Worm (Caenorhabditis elegans): ENCODE data around the gene F41C3.11.
A peak's percentile ranks its signal among the peaks of the same experiment; 100 is the strongest.

The F41C3.11 gene

DNA sequence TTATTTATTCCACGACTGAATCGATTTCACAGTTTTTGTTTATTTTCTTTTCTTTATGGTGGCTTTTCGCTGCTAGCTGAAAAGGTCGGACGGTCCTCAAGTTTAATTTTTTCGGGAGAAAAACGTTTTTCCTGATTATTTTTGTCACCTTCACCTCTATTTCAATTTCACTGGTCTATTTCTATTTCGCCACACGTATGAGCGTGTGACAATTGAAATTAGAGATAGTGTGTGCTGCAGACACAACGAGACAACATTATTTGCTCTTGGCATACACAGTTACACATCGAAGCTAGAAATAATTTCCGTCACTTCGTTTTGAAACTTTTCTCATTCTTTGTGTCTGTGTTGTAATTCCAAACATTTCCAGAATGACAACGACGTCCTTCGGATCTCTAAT is 18.1 kb downstream of the F41C3.11 start, which contains the start of gene F41C3.8 (continued):
- no peak for TF ChIP-seq unc-62 (GFP tag; optimal IDR thresholded peaks at IDR 0.05 in 1 of 2)
- TF ChIP-seq unc-62 (tag; optimal IDR thresholded peaks at IDR 0.05): no peak
- TF ChIP-seq egl-43 (GFP tag; IDR thresholded peaks at IDR 0.05): no peak
- TF ChIP-seq fos-1 (tag; optimal IDR thresholded peaks at IDR 0.05): no peak
- peak; percentile 42; the same call in 1 of the 2 replicates for TF ChIP-seq dmd-6 (GFP tag; IDR thresholded peaks at IDR 0.05)
- TF ChIP-seq ceh-20 (GFP tag; IDR thresholded peaks at IDR 0.05): no peak
- TF ChIP-seq lin-39 (tag; optimal IDR thresholded peaks at IDR 0.05): no peak
- TF ChIP-seq hlh-11 (tag; optimal IDR thresholded peaks at IDR 0.05): peak; percentile 20
- TF ChIP-seq lir-3 (tag; optimal IDR thresholded peaks at IDR 0.05): no peak
- peak; percentile 75 for TF ChIP-seq pqm-1 (tag; optimal IDR thresholded peaks at IDR 0.05)
- TF ChIP-seq dve-1 (tag; optimal IDR thresholded peaks at IDR 0.05; ENCODE audit: insufficient read depth): peak; percentile 13
- TF ChIP-seq nhr-28 (tag; optimal IDR thresholded peaks at IDR 0.05): peak; percentile 80
- no peak for TF ChIP-seq pha-4 (GFP tag; IDR thresholded peaks at IDR 0.05)
- no peak for TF ChIP-seq pha-4 (tag; optimal IDR thresholded peaks at IDR 0.05)
- no peak for TF ChIP-seq ceh-62 (tag; optimal IDR thresholded peaks at IDR 0.05)
- no peak for TF ChIP-seq R02D3.7 (tag; optimal IDR thresholded peaks at IDR 0.05)
- no peak for TF ChIP-seq zfp-2 (tag; optimal IDR thresholded peaks at IDR 0.05)
- TF ChIP-seq tag-97 (GFP tag; IDR thresholded peaks at IDR 0.05): no peak

DNA sequence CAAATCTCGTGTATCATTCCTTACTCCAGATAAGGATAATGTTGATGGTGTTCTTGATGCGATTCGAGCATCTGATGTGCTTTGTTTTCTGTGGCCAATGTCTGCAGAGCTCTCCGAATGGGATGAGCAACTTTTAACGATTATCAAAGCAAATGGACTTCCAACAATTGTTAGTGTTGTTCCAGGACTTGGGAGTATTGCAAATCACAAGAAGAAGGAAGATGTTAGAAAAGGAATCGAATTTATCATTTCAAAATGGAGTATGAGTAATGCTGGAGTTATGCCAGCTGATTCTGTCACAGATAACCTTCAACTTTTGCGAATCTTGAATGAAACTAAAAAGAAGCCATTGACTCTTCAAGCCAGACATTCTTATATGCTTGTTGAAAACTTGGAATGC is 22.9 kb downstream of the F41C3.11 start:
- peak in 1 of 2 experiments; percentile 96 for TF ChIP-seq unc-62 (GFP tag; optimal IDR thresholded peaks at IDR 0.05 in 1 of 2)
- TF ChIP-seq unc-62 (tag; optimal IDR thresholded peaks at IDR 0.05): no peak
- no peak for TF ChIP-seq lin-13 (GFP tag; optimal IDR thresholded peaks at IDR 0.05)

DNA sequence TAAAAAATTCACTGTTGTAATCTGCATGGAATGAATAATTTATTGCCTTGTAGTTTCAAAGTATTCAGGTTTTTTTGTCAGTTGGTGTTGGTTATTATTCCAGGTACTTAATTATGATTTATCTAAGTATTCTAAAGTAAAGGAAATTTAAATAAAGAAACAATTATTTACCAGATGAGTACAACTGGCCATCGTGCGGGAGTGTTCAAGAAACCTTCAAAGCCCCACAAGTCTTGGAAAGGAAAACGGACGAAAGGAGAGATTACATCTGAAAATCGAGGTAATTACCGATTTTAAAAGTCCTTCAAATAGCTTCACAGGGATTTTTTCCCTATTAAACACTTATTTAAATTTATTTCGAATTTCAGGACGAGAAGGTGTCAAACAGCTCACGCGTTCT is 23.6 kb downstream of the F41C3.11 start, which contains the start of gene tag-151:
tag-151 (plus strand) TSS at position 158 of the 400 bp plus-strand sequence.
- peak; percentile 77 for TF ChIP-seq nhr-102 (tag; optimal IDR thresholded peaks at IDR 0.05)
- peak; percentile 54 for TF ChIP-seq zip-2 (tag; optimal IDR thresholded peaks at IDR 0.05)
- TF ChIP-seq pqm-1 (tag; optimal IDR thresholded peaks at IDR 0.05): no peak
- no peak for TF ChIP-seq nhr-25 (tag; optimal IDR thresholded peaks at IDR 0.05; ENCODE audit: borderline replicate concordance, insufficient read depth)
- no peak for TF ChIP-seq hif-1 (tag; optimal IDR thresholded peaks at IDR 0.05)
- TF ChIP-seq F10B5.3 (tag; optimal IDR thresholded peaks at IDR 0.05): peak; percentile 54
- TF ChIP-seq lin-39 (tag; optimal IDR thresholded peaks at IDR 0.05): no peak
- peak; percentile 56; the same call in 1 of the 2 replicates for TF ChIP-seq arid-1 (GFP tag; conservative IDR thresholded peaks at IDR 0.05)
- TF ChIP-seq lim-7 (GFP tag; IDR thresholded peaks at IDR 0.05): 0 out of 2 replicates have a peak, but pooled peaks have one; percentile 22
- TF ChIP-seq daf-16 (GFP tag; optimal IDR thresholded peaks at IDR 0.05): peak in 1 of 2 experiments; percentile 54
- no peak for TF ChIP-seq daf-16 (tag; optimal IDR thresholded peaks at IDR 0.05)
- TF ChIP-seq Y48G9A.11 (GFP tag; IDR thresholded peaks at IDR 0.05): peak; percentile 24; the same call in 1 of the 2 replicates
- TF ChIP-seq nhr-10 (tag; optimal IDR thresholded peaks at IDR 0.05): no peak
- TF ChIP-seq lin-29 (GFP tag; IDR thresholded peaks at IDR 0.05): no peak
- TF ChIP-seq nhr-6 (tag; optimal IDR thresholded peaks at IDR 0.05): no peak
- 0 out of 2 replicates have a peak, but pooled peaks have one; percentile 25 for TF ChIP-seq saeg-2 (GFP tag; IDR thresholded peaks at IDR 0.05)
- TF ChIP-seq spr-1 (tag; optimal IDR thresholded peaks at IDR 0.05): peak; percentile 36
- peak; percentile 65 for TF ChIP-seq lin-38 (GFP tag; IDR thresholded peaks at IDR 0.05)
- TF ChIP-seq Y105C5A.15 (GFP tag; IDR thresholded peaks at IDR 0.05): no peak
- no peak for TF ChIP-seq set-16 (GFP tag; IDR thresholded peaks at IDR 0.05)
- TF ChIP-seq nhr-48 (tag; optimal IDR thresholded peaks at IDR 0.05): peak; percentile 16
- TF ChIP-seq tag-97 (GFP tag; IDR thresholded peaks at IDR 0.05): no peak
- peak; percentile 3 for TF ChIP-seq dve-1 (tag; optimal IDR thresholded peaks at IDR 0.05; ENCODE audit: insufficient read depth)
- peak in 1 of 2 experiments; percentile 41 for TF ChIP-seq lsy-2 (tag; optimal IDR thresholded peaks at IDR 0.05)
- TF ChIP-seq spr-3 (GFP tag; optimal IDR thresholded peaks at IDR 0.05): peak; percentile 58
- TF ChIP-seq daf-8 (GFP tag; IDR thresholded peaks at IDR 0.05): no peak
- TF ChIP-seq ctbp-1 (GFP tag; IDR thresholded peaks at IDR 0.05): no peak
- no peak for TF ChIP-seq mxl-3 (GFP tag; optimal IDR thresholded peaks at IDR 0.05)
- TF ChIP-seq mes-2 (tag; optimal IDR thresholded peaks at IDR 0.05; ENCODE audit: poor library complexity, severe bottlenecking): no peak
